Fruit fly (Drosophila melanogaster): ENCODE results near the gene CG4325.
A peak's percentile ranks its signal among the peaks of the same experiment; 100 is the strongest.

Gene CG4325

DNA sequence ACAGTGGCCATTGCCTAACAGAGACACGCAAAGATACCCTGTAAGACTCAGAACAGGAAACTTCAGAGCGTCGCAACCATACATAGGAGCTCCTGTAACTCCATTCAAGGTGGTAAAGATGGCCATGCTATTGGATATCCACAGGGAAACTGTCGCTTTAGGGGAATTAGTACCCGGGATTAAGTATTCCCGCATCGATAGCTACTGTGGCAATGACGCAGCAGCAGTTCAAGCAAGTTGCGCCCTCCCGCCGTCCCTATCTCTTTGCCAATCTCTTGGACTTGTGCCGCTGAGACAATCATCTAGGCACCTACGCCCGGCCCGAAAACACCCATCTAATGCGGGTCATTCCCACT is 27.1 kb upstream of the CG4325 start (continued):
- TF ChIP-seq Xbp1 (GFP tag; optimal IDR thresholded peaks at IDR 0.05) (peak; percentile 15), CG16813 (GFP tag; IDR thresholded peaks at IDR 0.05; ENCODE audit: partially characterized antibody) (no peak), gsb-n (tag; optimal IDR thresholded peaks at IDR 0.05) (no peak), CG8359 (GFP tag; optimal IDR thresholded peaks at IDR 0.05; ENCODE audit: borderline replicate concordance) (no peak), CG1647 (GFP tag; optimal IDR thresholded peaks at IDR 0.05) (peak; percentile 28), sim (GFP tag; IDR thresholded peaks at IDR 0.05) (no peak), CG14441 (GFP tag; IDR thresholded peaks at IDR 0.05) (peak; percentile 75), CG12744 (GFP tag; optimal IDR thresholded peaks at IDR 0.05) (no peak), pb (GFP tag; optimal IDR thresholded peaks at IDR 0.05) (peak; percentile 60), cad (GFP tag; optimal IDR thresholded peaks at IDR 0.05) (no peak), Nf-YC (tag; optimal IDR thresholded peaks at IDR 0.05) (peak; percentile 65), CG11695 (GFP tag; IDR thresholded peaks at IDR 0.05) (peak; percentile 81), run (tag; optimal IDR thresholded peaks at IDR 0.05) (no peak), CG1602 (GFP tag; optimal IDR thresholded peaks at IDR 0.05) (peak; percentile 14), CoRest (tag; optimal IDR thresholded peaks at IDR 0.05) (peak; percentile 54), CG30020 (tag; optimal IDR thresholded peaks at IDR 0.05) (no peak), CG12942 (GFP tag; optimal IDR thresholded peaks at IDR 0.05) (peak; percentile 52), danr (GFP tag; IDR thresholded peaks at IDR 0.05) (peak; percentile 31; the same call in 1 of the 2 replicates), Rx (GFP tag; IDR thresholded peaks at IDR 0.05) (peak; percentile 49; the same call in 1 of the 2 replicates), CG2116 (GFP tag; optimal IDR thresholded peaks at IDR 0.05) (no peak), H15 (GFP tag; IDR thresholded peaks at IDR 0.05) (no peak; the same call in 2 of the 3 replicates), tap (tag; optimal IDR thresholded peaks at IDR 0.05) (peak; percentile 57), CG10366 (GFP tag; IDR thresholded peaks at IDR 0.05) (peak; percentile 43; the same call in 1 of the 2 replicates), Dek (tag; optimal IDR thresholded peaks at IDR 0.05) (peak; percentile 58), psq (GFP tag; optimal IDR thresholded peaks at IDR 0.05) (no peak), CG4424 (GFP tag; optimal IDR thresholded peaks at IDR 0.05) (no peak), Hmx (GFP tag; optimal IDR thresholded peaks at IDR 0.05) (no peak), CG18476 (GFP tag; optimal IDR thresholded peaks at IDR 0.05) (no peak), fd102C (GFP tag; optimal IDR thresholded peaks at IDR 0.05) (no peak), abd-A (tag; optimal IDR thresholded peaks at IDR 0.05) (peak; percentile 5), HLH54F (GFP tag; optimal IDR thresholded peaks at IDR 0.05) (peak; percentile 53), HLH3B (GFP tag; IDR thresholded peaks at IDR 0.05) (peak; percentile 71), CG43689 (GFP tag; IDR thresholded peaks at IDR 0.05) (no peak), disco-r (GFP tag; optimal IDR thresholded peaks at IDR 0.05) (no peak), fd64A (GFP tag; optimal IDR thresholded peaks at IDR 0.05) (no peak), eve (GFP tag; optimal IDR thresholded peaks at IDR 0.05) (no peak), ERR (GFP tag; optimal IDR thresholded peaks at IDR 0.05) (peak; percentile 9), CG7928 (GFP tag; optimal IDR thresholded peaks at IDR 0.05) (no peak), CG10274 (GFP tag; optimal IDR thresholded peaks at IDR 0.05) (peak; percentile 16), Gug (GFP tag; IDR thresholded peaks at IDR 0.05) (peak; percentile 63; the same call in 2 of the 4 replicates), Atf6 (GFP tag; IDR thresholded peaks at IDR 0.05) (peak; percentile 79), BtbVII (GFP tag; optimal IDR thresholded peaks at IDR 0.05) (peak; percentile 59), Rfx (GFP tag; IDR thresholded peaks at IDR 0.05) (peak; percentile 86), sisA (GFP tag; IDR thresholded peaks at IDR 0.05) (peak; percentile 69), kah (GFP tag; optimal IDR thresholded peaks at IDR 0.05) (no peak), CG31365 (tag; optimal IDR thresholded peaks at IDR 0.05) (no peak), Usf (GFP tag; optimal IDR thresholded peaks at IDR 0.05) (peak; percentile 43), hkb (optimal IDR thresholded peaks at IDR 0.05) (no peak), hkb (GFP tag; IDR thresholded peaks at IDR 0.05) (peak; percentile 72), ind (GFP tag; optimal IDR thresholded peaks at IDR 0.05) (peak; percentile 77), sqz (GFP tag; optimal IDR thresholded peaks at IDR 0.05) (no peak), esg (GFP tag; conservative IDR thresholded peaks at IDR 0.05) (peak; percentile 75), CG7372 (GFP tag; IDR thresholded peaks at IDR 0.05) (peak; percentile 78)
